Worm (Caenorhabditis elegans): ENCODE results near the gene C47D12.2.
A peak's percentile ranks its signal among the peaks of the same experiment; 100 is the strongest.

Gene C47D12.2

ce11 chrII:11721604-11722003, 45.5 kb downstream of the C47D12.2 start:
- no peak for TF ChIP-seq tbx-11 (GFP tag; IDR thresholded peaks at IDR 0.05)
- no peak for TF ChIP-seq ama-1 (optimal IDR thresholded peaks at IDR 0.05)
- TF ChIP-seq tbx-37 (GFP tag; conservative IDR thresholded peaks at IDR 0.05): no peak
- no peak for TF ChIP-seq ceh-36 (tag; optimal IDR thresholded peaks at IDR 0.05)
- TF ChIP-seq B0310.2 (tag; optimal IDR thresholded peaks at IDR 0.05): no peak
- TF ChIP-seq pes-1 (GFP tag; IDR thresholded peaks at IDR 0.05): no peak
- TF ChIP-seq F13C5.2 (tag; optimal IDR thresholded peaks at IDR 0.05): no peak
- TF ChIP-seq hmbx-1 (tag; optimal IDR thresholded peaks at IDR 0.05): no peak
- no peak for TF ChIP-seq hnd-1 (tag; optimal IDR thresholded peaks at IDR 0.05)
- TF ChIP-seq hmg-4 (GFP tag; optimal IDR thresholded peaks at IDR 0.05): no peak
- no peak for TF ChIP-seq tra-4 (tag; optimal IDR thresholded peaks at IDR 0.05)
- no peak for TF ChIP-seq aly-1 (tag; optimal IDR thresholded peaks at IDR 0.05)
- TF ChIP-seq sea-1 (GFP tag; conservative IDR thresholded peaks at IDR 0.05): no peak
- no peak for TF ChIP-seq flt-1 (GFP tag; IDR thresholded peaks at IDR 0.05)

- TF ChIP-seq ceh-36 (tag; optimal IDR thresholded peaks at IDR 0.05) (no peak), tbx-11 (GFP tag; IDR thresholded peaks at IDR 0.05) (no peak), B0310.2 (tag; optimal IDR thresholded peaks at IDR 0.05) (no peak), scrt-1 (GFP tag; IDR thresholded peaks at IDR 0.05) (no peak)
Measured at ce11 chrII:11722164-11722563, 46.1 kb downstream of the C47D12.2 start.

DNA sequence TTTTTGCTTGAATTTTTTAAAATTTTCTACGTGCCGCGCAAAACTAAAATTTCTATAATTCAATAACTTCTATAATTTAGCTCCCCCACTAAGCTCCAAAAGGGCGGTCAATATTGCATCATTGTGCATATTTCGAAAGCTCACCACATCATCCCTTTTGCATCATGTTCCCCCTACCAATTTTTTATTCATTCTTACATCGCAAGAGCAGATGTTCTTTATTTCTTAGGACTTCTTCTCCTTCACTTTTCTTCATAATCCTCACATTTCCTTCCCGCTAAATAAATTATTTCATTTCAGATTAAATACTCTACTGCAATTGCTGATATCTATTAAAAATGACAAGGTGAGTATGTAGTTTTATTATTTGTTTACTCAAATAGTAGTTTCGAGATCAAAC, 47.8 kb downstream of the C47D12.2 start, which contains the start of gene ldh-1:
TSS of gene ldh-1 (plus strand) at position 301 of the 400 bp plus-strand sequence.
- no peak for TF ChIP-seq tra-4 (tag; optimal IDR thresholded peaks at IDR 0.05)
- TF ChIP-seq hmg-4 (GFP tag; optimal IDR thresholded peaks at IDR 0.05): no peak
- no peak for TF ChIP-seq scrt-1 (GFP tag; IDR thresholded peaks at IDR 0.05)
- no peak for TF ChIP-seq sea-1 (GFP tag; conservative IDR thresholded peaks at IDR 0.05)
- TF ChIP-seq ama-1 (optimal IDR thresholded peaks at IDR 0.05): no peak

DNA sequence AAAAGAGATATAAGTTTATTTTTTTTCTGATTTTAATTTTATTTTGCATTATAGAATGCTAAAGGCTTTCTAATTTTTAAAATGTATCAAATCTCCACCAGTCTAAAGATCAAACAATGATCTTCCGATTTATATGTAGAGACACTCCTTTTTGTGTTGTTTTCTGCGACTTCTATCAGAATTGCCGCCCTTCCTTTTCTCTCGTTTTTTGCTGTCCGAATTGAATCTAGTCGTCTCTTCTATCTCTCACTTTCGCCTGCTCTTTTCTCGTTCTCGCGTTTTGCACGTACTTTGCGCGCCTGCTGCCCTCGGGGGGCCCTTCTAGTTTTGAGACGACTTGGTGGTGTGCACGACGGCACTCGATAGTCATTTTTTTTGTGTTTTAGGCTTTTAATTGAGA, 48.3 kb downstream of the C47D12.2 start:
- TF ChIP-seq flt-1 (GFP tag; IDR thresholded peaks at IDR 0.05): no peak
- TF ChIP-seq hmg-4 (GFP tag; optimal IDR thresholded peaks at IDR 0.05): no peak
- TF ChIP-seq pes-1 (GFP tag; IDR thresholded peaks at IDR 0.05): no peak
- TF ChIP-seq tbx-11 (GFP tag; IDR thresholded peaks at IDR 0.05): no peak

- TF ChIP-seq aly-1 (tag; optimal IDR thresholded peaks at IDR 0.05) (no peak), tra-4 (tag; optimal IDR thresholded peaks at IDR 0.05) (no peak), pes-1 (GFP tag; IDR thresholded peaks at IDR 0.05) (no peak), B0310.2 (tag; optimal IDR thresholded peaks at IDR 0.05) (no peak), F13C5.2 (tag; optimal IDR thresholded peaks at IDR 0.05) (no peak), hnd-1 (tag; optimal IDR thresholded peaks at IDR 0.05) (no peak), ceh-13 (GFP tag; optimal IDR thresholded peaks at IDR 0.05) (no peak), ets-7 (tag; optimal IDR thresholded peaks at IDR 0.05) (no peak), hmbx-1 (tag; optimal IDR thresholded peaks at IDR 0.05) (no peak), ceh-36 (tag; optimal IDR thresholded peaks at IDR 0.05) (no peak), hmg-4 (GFP tag; optimal IDR thresholded peaks at IDR 0.05) (no peak), flt-1 (GFP tag; IDR thresholded peaks at IDR 0.05) (no peak), sea-1 (GFP tag; conservative IDR thresholded peaks at IDR 0.05) (no peak), ama-1 (optimal IDR thresholded peaks at IDR 0.05) (no peak), scrt-1 (GFP tag; IDR thresholded peaks at IDR 0.05) (no peak), tbx-11 (GFP tag; IDR thresholded peaks at IDR 0.05) (no peak), tbx-37 (GFP tag; conservative IDR thresholded peaks at IDR 0.05) (no peak)
Measured at ce11 chrII:11725615-11726014, 49.5 kb downstream of the C47D12.2 start.

DNA sequence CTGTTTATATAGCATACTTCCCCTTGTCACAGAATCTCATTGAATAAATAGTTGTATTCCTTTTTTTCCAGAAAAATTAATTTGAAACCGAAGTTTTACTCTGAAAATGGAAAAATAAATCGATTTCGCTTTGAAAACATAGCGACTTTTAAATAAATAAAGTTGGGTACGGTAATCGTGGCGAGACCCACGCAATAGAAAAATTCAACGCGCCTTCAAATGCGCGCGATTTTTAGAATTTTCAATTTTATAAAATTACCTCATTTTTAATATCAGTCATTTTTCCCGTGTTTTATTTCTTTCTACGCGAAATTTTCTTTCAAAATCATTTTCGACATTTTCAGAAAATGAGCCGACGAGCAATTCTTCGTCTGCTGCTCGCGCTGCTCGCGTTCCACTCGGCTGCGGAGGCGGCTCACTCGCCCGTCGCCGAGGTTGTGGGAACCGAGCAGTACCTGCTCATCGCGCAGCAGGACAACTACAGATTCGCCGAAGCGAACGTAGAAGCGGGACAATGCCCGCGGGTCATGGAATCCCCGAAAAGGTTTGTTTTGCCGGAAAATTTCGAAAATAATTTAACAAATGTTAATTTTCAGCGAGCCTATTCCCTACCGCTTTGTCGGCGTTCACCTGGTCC, 50.5 kb downstream of the C47D12.2 start, which contains the start of gene F13D12.5:
TSS of gene F13D12.5 (plus strand) at position 345 of the 637 bp plus-strand sequence.
- no peak for TF ChIP-seq scrt-1 (GFP tag; IDR thresholded peaks at IDR 0.05)
- no peak for TF ChIP-seq hnd-1 (tag; optimal IDR thresholded peaks at IDR 0.05)
- peak; percentile 1 for TF ChIP-seq tra-4 (tag; optimal IDR thresholded peaks at IDR 0.05)
- TF ChIP-seq tbx-11 (GFP tag; IDR thresholded peaks at IDR 0.05): no peak
- TF ChIP-seq hmbx-1 (tag; optimal IDR thresholded peaks at IDR 0.05): no peak
- TF ChIP-seq ama-1 (optimal IDR thresholded peaks at IDR 0.05): no peak
- TF ChIP-seq sea-1 (GFP tag; conservative IDR thresholded peaks at IDR 0.05): no peak
- no peak for TF ChIP-seq pes-1 (GFP tag; IDR thresholded peaks at IDR 0.05)
- TF ChIP-seq ceh-36 (tag; optimal IDR thresholded peaks at IDR 0.05): no peak

DNA sequence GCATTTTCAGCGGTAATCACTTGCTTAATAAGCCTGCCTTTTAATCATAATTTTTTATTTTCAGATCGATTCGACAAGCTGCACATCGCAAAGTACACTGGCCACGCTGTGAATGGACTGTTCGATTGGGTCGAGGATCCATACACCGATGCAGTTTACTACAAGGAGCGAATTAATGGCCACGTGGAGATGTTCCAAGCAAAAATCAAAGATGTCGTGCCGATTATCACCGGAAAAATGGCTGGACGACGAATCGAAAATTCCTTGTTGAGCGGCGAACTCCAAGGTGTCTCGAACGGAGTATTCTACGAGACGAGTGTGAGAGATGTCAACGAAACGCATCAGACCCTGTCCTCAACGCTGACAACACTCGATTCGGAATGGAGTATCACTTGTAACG, 51.3 kb downstream of the C47D12.2 start:
- TF ChIP-seq F13C5.2 (tag; optimal IDR thresholded peaks at IDR 0.05) (no peak), B0310.2 (tag; optimal IDR thresholded peaks at IDR 0.05) (no peak), ama-1 (optimal IDR thresholded peaks at IDR 0.05) (no peak), hmg-4 (GFP tag; optimal IDR thresholded peaks at IDR 0.05) (no peak), tbx-11 (GFP tag; IDR thresholded peaks at IDR 0.05) (no peak), sea-1 (GFP tag; conservative IDR thresholded peaks at IDR 0.05) (no peak), scrt-1 (GFP tag; IDR thresholded peaks at IDR 0.05) (no peak), ets-7 (tag; optimal IDR thresholded peaks at IDR 0.05) (no peak)

DNA sequence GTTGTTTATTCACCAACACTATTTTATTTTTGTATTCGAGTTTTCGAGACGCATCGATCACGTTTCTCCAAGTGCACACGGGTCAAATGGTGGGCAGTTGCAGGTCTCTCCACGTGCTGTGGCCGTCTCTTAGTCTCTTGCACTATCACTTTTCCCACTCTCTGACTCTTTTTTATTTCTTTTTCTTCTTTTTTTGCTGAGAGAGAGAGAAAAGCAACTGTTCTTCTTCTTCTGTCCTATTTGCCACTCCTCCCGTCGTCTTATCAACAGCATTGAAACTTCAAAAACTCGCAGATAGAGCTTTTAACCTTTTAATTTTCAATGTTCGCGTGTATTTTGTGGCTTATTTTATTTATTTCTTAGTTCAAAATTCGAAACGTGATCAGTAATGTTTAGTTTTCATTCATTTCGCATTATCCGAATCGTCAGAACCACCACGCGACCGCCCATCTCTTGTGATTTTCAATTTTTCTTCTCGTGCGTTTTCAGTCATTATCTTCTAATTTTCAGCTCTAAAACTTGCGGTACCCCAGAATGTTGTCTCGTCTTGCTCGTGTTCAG, 52.5 kb downstream of the C47D12.2 start, which contains the start of gene alh-8:
TSS of gene alh-8 (plus strand) at position 511 of the 561 bp plus-strand sequence.
- TF ChIP-seq ceh-13 (GFP tag; optimal IDR thresholded peaks at IDR 0.05) (no peak), scrt-1 (GFP tag; IDR thresholded peaks at IDR 0.05) (no peak)
